Fruit fly (Drosophila melanogaster) whole organism, prepupa: Measurements from ENCODE around the gene CG11560.

ENCODE experiments used
- CG11762 ChIP-seq: fragments of 200-800 bp; sonication (Bioruptor generic); optimal IDR thresholded peaks from 3 replicates; lab custom pipeline; 2016; ENCODE audit warnings: missing biosample characterization, missing genetic modification characterization; ENCODE audit not compliant: insufficient read depth
- CG32006 ChIP-seq: fragments of 200-800 bp; sonication (Bioruptor generic); optimal IDR thresholded peaks from 3 replicates; lab custom pipeline; 2017; ENCODE audit warnings: missing biosample characterization, mild to moderate bottlenecking, missing genetic modification characterization
- CG3919 ChIP-seq: fragments of 200-800 bp; sonication (Bioruptor generic); optimal IDR thresholded peaks from 3 replicates; lab custom pipeline; 2016; ENCODE audit warnings: missing biosample characterization, missing genetic modification characterization
- CG6276 ChIP-seq: fragments of 200-800 bp; sonication (Bioruptor generic); optimal IDR thresholded peaks from 2 replicates; lab custom pipeline; 2017; ENCODE audit warnings: missing biosample characterization, mild to moderate bottlenecking, missing genetic modification characterization
- CG8119 ChIP-seq: fragments of 200-800 bp; sonication (Bioruptor generic); IDR thresholded peaks from 3 replicates; pipeline ENCODE4 v1.3.6; 2022; ENCODE audit warnings: missing biosample characterization, missing genetic modification characterization
- Hr38 ChIP-seq: sonication (Bioruptor generic); optimal IDR thresholded peaks from 2 replicates; lab custom pipeline; 2016; ENCODE audit warnings: missing biosample characterization, missing genetic modification characterization
- Hr39 ChIP-seq: fragments of 200-800 bp; sonication (Bioruptor generic); optimal IDR thresholded peaks from 2 replicates; lab custom pipeline; 2016; ENCODE audit warnings: missing biosample characterization, missing genetic modification characterization
- Hr4 ChIP-seq: fragments of 200-800 bp; sonication (Bioruptor generic); optimal IDR thresholded peaks from 3 replicates; lab custom pipeline; 2016; ENCODE audit warnings: missing biosample characterization, missing genetic modification characterization
- acj6 ChIP-seq: fragments of 200-800 bp; sonication (Bioruptor generic); optimal IDR thresholded peaks from 3 replicates; lab custom pipeline; 2016; ENCODE audit warnings: missing biosample characterization, missing genetic modification characterization
- esn ChIP-seq: fragments of 200-800 bp; sonication (Bioruptor generic); optimal IDR thresholded peaks from 2 replicates; lab custom pipeline; 2016; ENCODE audit warnings: missing biosample characterization, mild to moderate bottlenecking, missing genetic modification characterization, moderate library complexity

- TF ChIP-seq acj6 (GFP tag; lab: Kevin White, UChicago) = peak; percentile 36
- TF ChIP-seq esn (GFP tag; lab: Kevin White, UChicago) = no peak
- TF ChIP-seq CG32006 (GFP tag; lab: Kevin White, UChicago) = peak; percentile 78
- peak; percentile 31 for TF ChIP-seq CG3919 (GFP tag; lab: Kevin White, UChicago)
- no peak for TF ChIP-seq Hr38 (GFP tag; lab: Kevin White, UChicago)
- TF ChIP-seq CG6276 (GFP tag; lab: Kevin White, UChicago) = peak; percentile 38
- TF ChIP-seq Hr4 (GFP tag; lab: Kevin White, UChicago) = peak; percentile 41
- TF ChIP-seq Hr39 (GFP tag; lab: Kevin White, UChicago) = no peak
- TF ChIP-seq CG8119 = peak; percentile 65
- TF ChIP-seq CG11762 (GFP tag; lab: Kevin White, UChicago) = peak; percentile 11
Measured at dm6 chr3L:12109045-12109632, 10.7 kb upstream of the CG11560 start.
